Fruit fly (Drosophila melanogaster) whole organism, embryonic: Measurements from ENCODE around the gene jv.

Experiments used
- Atf3 ChIP-seq: fragments of 200-800 bp; sonication (Bioruptor generic); optimal IDR thresholded peaks from 3 replicates; lab custom pipeline; 2016; ENCODE audit warnings: missing biosample characterization, missing genetic modification characterization
- C15 ChIP-seq: fragments of 200-800 bp; sonication (Bioruptor generic); IDR thresholded peaks from 3 replicates; pipeline ENCODE4 v1.3.6; 2022; ENCODE audit warnings: missing biosample characterization, missing genetic modification characterization
- CG10147 ChIP-seq: fragments of 200-800 bp; sonication (Bioruptor generic); optimal IDR thresholded peaks from 2 replicates; lab custom pipeline; 2019; ENCODE audit warnings: missing biosample characterization, mild to moderate bottlenecking, missing genetic modification characterization, moderate library complexity
- CG14014 ChIP-seq: fragments of 200-800 bp; sonication (Bioruptor generic); IDR thresholded peaks from 2 replicates; pipeline ENCODE4 v1.3.6; 2022; ENCODE audit warnings: missing biosample characterization, missing genetic modification characterization
- CG14860 ChIP-seq: fragments of 200-800 bp; sonication (Bioruptor generic); IDR thresholded peaks from 3 replicates; pipeline ENCODE4 v1.3.6; 2022; ENCODE audit warnings: missing biosample characterization, missing genetic modification characterization; ENCODE audit not compliant: partially characterized antibody
- CG15011 ChIP-seq: fragments of 200-800 bp; sonication (Bioruptor generic); optimal IDR thresholded peaks from 3 replicates; lab custom pipeline; 2018; ENCODE audit warnings: missing biosample characterization, mild to moderate bottlenecking, missing genetic modification characterization
- CG15601 ChIP-seq: fragments of 200-800 bp; sonication (Bioruptor generic); optimal IDR thresholded peaks from 3 replicates; lab custom pipeline; 2019; ENCODE audit warnings: missing biosample characterization, mild to moderate bottlenecking, missing genetic modification characterization, moderate library complexity
- CG15696 ChIP-seq: fragments of 200-800 bp; sonication (Bioruptor generic); optimal IDR thresholded peaks from 2 replicates; lab custom pipeline; 2019; ENCODE audit warnings: missing biosample characterization, mild to moderate bottlenecking, missing genetic modification characterization, moderate library complexity
- CG1647 ChIP-seq: fragments of 200-800 bp; sonication (Bioruptor generic); optimal IDR thresholded peaks from 3 replicates; lab custom pipeline; 2016; ENCODE audit warnings: missing biosample characterization, missing genetic modification characterization
- CG16815 ChIP-seq: fragments of 200-800 bp; sonication (Bioruptor generic); optimal IDR thresholded peaks from 3 replicates; lab custom pipeline; 2017; ENCODE audit warnings: missing biosample characterization, mild to moderate bottlenecking, missing genetic modification characterization
- CG17328 ChIP-seq: fragments of 200-800 bp; sonication (Bioruptor generic); IDR thresholded peaks from 2 replicates; pipeline ENCODE4 v1.3.6; 2022; ENCODE audit warnings: missing biosample characterization, missing genetic modification characterization
- CG17802 ChIP-seq: fragments of 200-800 bp; sonication (Bioruptor generic); optimal IDR thresholded peaks from 2 replicates; lab custom pipeline; 2018; ENCODE audit warnings: missing biosample characterization, mild to moderate bottlenecking, missing genetic modification characterization, moderate library complexity
- CG2889 ChIP-seq: fragments of 200-800 bp; sonication (Bioruptor generic); IDR thresholded peaks from 3 replicates; pipeline ENCODE4 v1.3.6; 2022; ENCODE audit warnings: missing biosample characterization, missing genetic modification characterization
- CG3838 ChIP-seq: fragments of 200-800 bp; sonication (Bioruptor generic); optimal IDR thresholded peaks from 3 replicates; lab custom pipeline; 2016; ENCODE audit warnings: missing biosample characterization, missing genetic modification characterization
- CG4707 ChIP-seq: fragments of 200-800 bp; sonication (Bioruptor generic); optimal IDR thresholded peaks from 2 replicates; lab custom pipeline; 2018; ENCODE audit warnings: missing biosample characterization, mild to moderate bottlenecking, missing genetic modification characterization, moderate library complexity
- CG6254 ChIP-seq: fragments of 200-800 bp; sonication (Bioruptor generic); optimal IDR thresholded peaks from 3 replicates; lab custom pipeline; 2017; ENCODE audit warnings: mild to moderate bottlenecking, missing biosample characterization, missing genetic modification reagents, missing genetic modification characterization
- CG6272 ChIP-seq: fragments of 200-800 bp; sonication (Bioruptor generic); IDR thresholded peaks from 2 replicates; pipeline ENCODE4 v1.3.6; 2022; ENCODE audit warnings: missing biosample characterization, missing genetic modification characterization
- CG6791 ChIP-seq: fragments of 200-800 bp; sonication (Bioruptor generic); IDR thresholded peaks from 3 replicates; pipeline ENCODE4 v1.3.6; 2022; ENCODE audit warnings: missing biosample characterization, missing genetic modification characterization; ENCODE audit not compliant: partially characterized antibody
- CG6813 ChIP-seq: fragments of 200-800 bp; sonication (Bioruptor generic); optimal IDR thresholded peaks from 2 replicates; lab custom pipeline; 2017; ENCODE audit warnings: missing biosample characterization, missing genetic modification characterization, mild to moderate bottlenecking, moderate library complexity, missing genetic modification reagents
- CG7839 ChIP-seq: fragments of 200-800 bp; sonication (Bioruptor generic); optimal IDR thresholded peaks from 3 replicates; lab custom pipeline; 2018; ENCODE audit warnings: missing biosample characterization, mild to moderate bottlenecking, missing genetic modification characterization, moderate library complexity
- CG8388 ChIP-seq: fragments of 200-800 bp; sonication (Bioruptor generic); optimal IDR thresholded peaks from 2 replicates; lab custom pipeline; 2019; ENCODE audit warnings: missing biosample characterization, mild to moderate bottlenecking, missing genetic modification characterization, moderate library complexity
- CTCF ChIP-seq: fragments of 200-800 bp; sonication (Bioruptor generic); optimal IDR thresholded peaks from 2 replicates; lab custom pipeline; 2017; ENCODE audit warnings: missing biosample characterization, mild to moderate bottlenecking, missing genetic modification characterization, moderate library complexity
- D ChIP-seq, 2 experiments: fragments of 200-800 bp in 1 of 2; fragments of >200 bp in 1 of 2; sonication (Bioruptor generic) in 1 of 2; optimal IDR thresholded peaks; 2 replicates in 1 of 2; 3 replicates in 1 of 2; lab custom pipeline; 2017; ENCODE audit warnings: mild to moderate bottlenecking in 1 of 2, missing biosample characterization in 1 of 2, missing genetic modification characterization in 1 of 2, missing genetic modification reagents in 1 of 2
- Deaf1 ChIP-seq: fragments of 200-800 bp; optimal IDR thresholded peaks from 3 replicates; lab custom pipeline; 2019; ENCODE audit warnings: missing biosample characterization, mild to moderate bottlenecking, missing genetic modification characterization, moderate library complexity
- Doc2 ChIP-seq: fragments of 200-800 bp; sonication (Bioruptor generic); IDR thresholded peaks from 2 replicates; pipeline ENCODE4 v1.3.6; 2022; ENCODE audit warnings: missing biosample characterization, missing genetic modification characterization
- Gsc ChIP-seq: fragments of 200-800 bp; sonication (Bioruptor generic); IDR thresholded peaks from 2 replicates; pipeline ENCODE4 v1.3.6; 2022; ENCODE audit warnings: missing biosample characterization, missing genetic modification characterization
- Max ChIP-seq: fragments of 200-800 bp; sonication (Bioruptor generic); optimal IDR thresholded peaks from 2 replicates; lab custom pipeline; 2016; ENCODE audit warnings: missing biosample characterization, mild to moderate bottlenecking, missing genetic modification characterization
- NFAT ChIP-seq: fragments of 200-800 bp; sonication (Bioruptor generic); IDR thresholded peaks from 2 replicates; pipeline ENCODE4 v1.3.6; 2022; ENCODE audit warnings: missing biosample characterization, missing genetic modification characterization
- Nf-YC ChIP-seq: fragments of 200-800 bp; optimal IDR thresholded peaks from 3 replicates; lab custom pipeline; 2019; ENCODE audit warnings: missing biosample characterization, mild to moderate bottlenecking, missing genetic modification characterization, moderate library complexity
- NfI ChIP-seq: fragments of 200-800 bp; sonication (Bioruptor generic); optimal IDR thresholded peaks from 3 replicates; lab custom pipeline; 2018; ENCODE audit warnings: missing biosample characterization, mild to moderate bottlenecking, missing genetic modification characterization, moderate library complexity
- Sry-δ ChIP-seq: fragments of 200-800 bp; sonication (Bioruptor generic); optimal IDR thresholded peaks from 2 replicates; lab custom pipeline; 2016; ENCODE audit warnings: missing biosample characterization, missing genetic modification characterization
- TFAM ChIP-seq: fragments of 200-800 bp; sonication (Bioruptor generic); optimal IDR thresholded peaks from 2 replicates; lab custom pipeline; 2017; ENCODE audit warnings: missing biosample characterization, missing genetic modification characterization, inconsistent platforms
- Taf1 ChIP-seq: fragments of 200-800 bp; sonication (Bioruptor generic); IDR thresholded peaks from 2 replicates; pipeline ENCODE4 v1.3.6; 2022; ENCODE audit warnings: missing biosample characterization, missing genetic modification characterization
- cato ChIP-seq: fragments of 200-800 bp; sonication (Bioruptor generic); optimal IDR thresholded peaks from 2 replicates; lab custom pipeline; 2016; ENCODE audit warnings: missing biosample characterization, missing genetic modification characterization, borderline replicate concordance
- cg ChIP-seq: fragments of 200-800 bp; sonication (Bioruptor generic); optimal IDR thresholded peaks from 3 replicates; lab custom pipeline; 2019; ENCODE audit warnings: missing biosample characterization, mild to moderate bottlenecking, missing genetic modification characterization, moderate library complexity
- chm ChIP-seq: fragments of 200-800 bp; sonication (Bioruptor generic); IDR thresholded peaks from 2 replicates; pipeline ENCODE4 v1.3.6; 2022; ENCODE audit warnings: missing biosample characterization, missing genetic modification characterization
- fru ChIP-seq: fragments of >200 bp; optimal IDR thresholded peaks from 2 replicates; lab custom pipeline; 2017
- gce ChIP-seq: fragments of 200-800 bp; sonication (Bioruptor generic); IDR thresholded peaks from 3 replicates; pipeline ENCODE4 v1.3.6; 2022; ENCODE audit warnings: missing biosample characterization, missing genetic modification characterization
- hbn ChIP-seq: fragments of 200-800 bp; sonication (Bioruptor generic); IDR thresholded peaks from 2 replicates; pipeline ENCODE4 v1.3.6; 2022; ENCODE audit warnings: missing biosample characterization, missing genetic modification characterization; ENCODE audit not compliant: partially characterized antibody
- hth ChIP-seq: fragments of >200 bp; optimal IDR thresholded peaks from 2 replicates; lab custom pipeline; 2017; ENCODE audit warnings: inconsistent platforms
- mirr ChIP-seq: fragments of 200-800 bp; sonication (Bioruptor generic); optimal IDR thresholded peaks from 3 replicates; lab custom pipeline; 2018; ENCODE audit warnings: missing biosample characterization, mild to moderate bottlenecking, missing genetic modification characterization
- nmo ChIP-seq: fragments of 200-800 bp; sonication (Bioruptor generic); optimal IDR thresholded peaks from 2 replicates; lab custom pipeline; 2018; ENCODE audit warnings: missing biosample characterization, mild to moderate bottlenecking, missing genetic modification characterization, moderate library complexity
- p53 ChIP-seq: fragments of 200-800 bp; sonication (Bioruptor generic); optimal IDR thresholded peaks from 2 replicates; lab custom pipeline; 2016; ENCODE audit warnings: missing biosample characterization, missing genetic modification characterization
- pan ChIP-seq, 4 experiments: fragments of >200 bp in 3 of 4; fragments of 200-800 bp in 1 of 4; sonication (Bioruptor generic) in 1 of 4; optimal IDR thresholded peaks in 3 of 4; IDR thresholded peaks in 1 of 4; 2 replicates each; pipeline versions ENCODE4 v1.3.6 to Lab custom; 2017 to 2022; ENCODE audit warnings: missing biosample characterization in 2 of 4, missing genetic modification characterization in 2 of 4, mixed read lengths in 1 of 4
- pho ChIP-seq: fragments of 200-800 bp; sonication (Bioruptor generic); optimal IDR thresholded peaks from 2 replicates; lab custom pipeline; 2016; ENCODE audit warnings: missing biosample characterization, missing genetic modification characterization
- sc ChIP-seq, 3 experiments: fragments of >200 bp in 2 of 3; fragments of 200-800 bp in 1 of 3; sonication (Bioruptor generic) in 1 of 3; optimal IDR thresholded peaks; 2 replicates in 2 of 3; 3 replicates in 1 of 3; lab custom pipeline; 2017; ENCODE audit warnings: mild to moderate bottlenecking in 1 of 3, missing biosample characterization in 1 of 3, missing genetic modification characterization in 1 of 3, missing genetic modification reagents in 1 of 3
- toy ChIP-seq: fragments of 200-800 bp; sonication (Bioruptor generic); IDR thresholded peaks from 2 replicates; pipeline ENCODE4 v1.3.6; 2022; ENCODE audit warnings: missing biosample characterization, missing genetic modification characterization
- vvl ChIP-seq: fragments of 200-800 bp; sonication (Bioruptor generic); IDR thresholded peaks from 2 replicates; pipeline ENCODE4 v1.3.6; 2022; ENCODE audit warnings: missing biosample characterization, missing genetic modification characterization
- zen2 ChIP-seq: fragments of 200-800 bp; sonication (Bioruptor generic); IDR thresholded peaks from 3 replicates; pipeline ENCODE4 v1.3.6; 2022; ENCODE audit warnings: missing biosample characterization, missing genetic modification characterization; ENCODE audit not compliant: partially characterized antibody

The jv gene

dm6 chr3L:6551816-6552371 is 37.4 kb downstream of the jv start (continued):
- TF ChIP-seq pan (optimal IDR thresholded peaks at IDR 0.05; lab: Kevin White, UChicago): no peak
- TF ChIP-seq pan (GFP tag; optimal IDR thresholded peaks at IDR 0.05 in 1 of 2, IDR thresholded peaks at IDR 0.05 in 1 of 2): peak in 1 of 2 experiments; percentile 57
- TF ChIP-seq NFAT: no peak
- no peak for TF ChIP-seq D (optimal IDR thresholded peaks at IDR 0.05; lab: Kevin White, UChicago)
- TF ChIP-seq D (GFP tag; optimal IDR thresholded peaks at IDR 0.05; lab: Kevin White, UChicago): peak; percentile 41
- no peak for TF ChIP-seq zen2 (GFP tag; lab: Robert Waterston, UW)
- TF ChIP-seq Doc2 (GFP tag; lab: Robert Waterston, UW): no peak
- TF ChIP-seq pho (GFP tag; lab: Kevin White, UChicago): no peak
- peak; percentile 53 for TF ChIP-seq CG6254 (GFP tag; lab: Kevin White, UChicago)
- TF ChIP-seq hth (lab: Kevin White, UChicago): no peak
- TF ChIP-seq Deaf1 (tag; lab: Kevin White, UChicago): peak; percentile 13
- TF ChIP-seq NfI (GFP tag; lab: Kevin White, UChicago): peak; percentile 63
- TF ChIP-seq Nf-YC (tag; lab: Kevin White, UChicago): peak; percentile 27
- no peak for TF ChIP-seq p53
- no peak for TF ChIP-seq CG17802
- TF ChIP-seq Gsc (GFP tag; lab: Robert Waterston, UW): no peak
- TF ChIP-seq CG15011 (GFP tag; lab: Kevin White, UChicago): no peak
- no peak for TF ChIP-seq Atf3 (GFP tag; lab: Kevin White, UChicago)
- TF ChIP-seq CG14860 (GFP tag; lab: Robert Waterston, UW): no peak
- TF ChIP-seq gce: no peak
- TF ChIP-seq CG7839: peak; percentile 76
- TF ChIP-seq Sry-δ (GFP tag; lab: Kevin White, UChicago): no peak
- TF ChIP-seq vvl (GFP tag; lab: Robert Waterston, UW): peak; percentile 62
- TF ChIP-seq CG6272: no peak
- no peak for TF ChIP-seq cato (GFP tag; lab: Kevin White, UChicago)
- TF ChIP-seq CG3838: no peak
- no peak for TF ChIP-seq C15 (GFP tag; lab: Robert Waterston, UW)
- no peak for TF ChIP-seq cg (GFP tag; lab: Kevin White, UChicago)
- TF ChIP-seq hbn: no peak
- TF ChIP-seq CG16815 (GFP tag; lab: Kevin White, UChicago): peak; percentile 32
- no peak for TF ChIP-seq toy (GFP tag; lab: Robert Waterston, UW)
- no peak for TF ChIP-seq sc (optimal IDR thresholded peaks at IDR 0.05; lab: Kevin White, UChicago)
- peak; percentile 43 for TF ChIP-seq sc (GFP tag; optimal IDR thresholded peaks at IDR 0.05; lab: Kevin White, UChicago)
- no peak for TF ChIP-seq TFAM (GFP tag; lab: Kevin White, UChicago)
- TF ChIP-seq CG10147 (GFP tag; lab: Kevin White, UChicago): peak; percentile 41
- no peak for TF ChIP-seq CG2889 (GFP tag; lab: Robert Waterston, UW)
- TF ChIP-seq CG4707 (GFP tag; lab: Kevin White, UChicago): no peak
- peak; percentile 3 for TF ChIP-seq Max (GFP tag; lab: Kevin White, UChicago)
- no peak for TF ChIP-seq mirr (GFP tag; lab: Kevin White, UChicago)
- TF ChIP-seq fru: no peak
- TF ChIP-seq CG6791 (GFP tag; lab: Robert Waterston, UW): no peak
- peak; percentile 2 for TF ChIP-seq CTCF
- TF ChIP-seq CG15696 (tag; lab: Kevin White, UChicago): peak; percentile 33
- TF ChIP-seq chm: no peak
- TF ChIP-seq CG8388 (GFP tag; lab: Kevin White, UChicago): peak; percentile 63
- peak; percentile 55 for TF ChIP-seq CG6813 (GFP tag; lab: Kevin White, UChicago)
- peak; percentile 61 for TF ChIP-seq CG15601 (tag; lab: Kevin White, UChicago)
- no peak for TF ChIP-seq CG1647 (GFP tag; lab: Kevin White, UChicago)
- peak; percentile 69 for TF ChIP-seq nmo (GFP tag; lab: Kevin White, UChicago)
- TF ChIP-seq Taf1 (GFP tag; lab: Robert Waterston, UW): 0 out of 2 replicates have a peak, but pooled peaks have one; percentile 8
- no peak for TF ChIP-seq CG14014 (GFP tag; lab: Robert Waterston, UW)
- TF ChIP-seq CG17328: peak; percentile 55
